Worm (Caenorhabditis elegans) whole organism, L3 larva: Measurements from ENCODE around the gene grl-23.
A peak's percentile ranks its signal among the peaks of the same experiment; 100 is the strongest.

Source experiments
- R02D3.7 ChIP-seq: fragments of 150-350 bp; optimal IDR thresholded peaks from 2 replicates; lab custom pipeline; 2014; ENCODE audit warnings: missing biosample characterization, missing genetic modification characterization
- ceh-82 ChIP-seq: fragments of 150-350 bp; optimal IDR thresholded peaks from 2 replicates; lab custom pipeline; 2014; ENCODE audit warnings: missing biosample characterization, missing genetic modification characterization
- daf-12 ChIP-seq: fragments of 150-350 bp; optimal IDR thresholded peaks from 2 replicates; lab custom pipeline; 2014; ENCODE audit warnings: missing biosample characterization, missing genetic modification reagents, missing genetic modification characterization
- elt-2 ChIP-seq: sonication (generic microtip); optimal IDR thresholded peaks from 2 replicates; lab custom pipeline; 2016; ENCODE audit warnings: missing genetic modification reagents, mild to moderate bottlenecking, missing genetic modification characterization, missing compliant biosample characterization
- fos-1 ChIP-seq: fragments of 150-350 bp; optimal IDR thresholded peaks from 2 replicates; lab custom pipeline; 2014; ENCODE audit warnings: missing biosample characterization, missing genetic modification characterization
- jun-1 ChIP-seq: fragments of 150-350 bp; optimal IDR thresholded peaks from 2 replicates; lab custom pipeline; 2014; ENCODE audit warnings: missing biosample characterization, missing genetic modification reagents, missing genetic modification characterization
- lin-39 ChIP-seq: fragments of 150-350 bp; optimal IDR thresholded peaks from 2 replicates; lab custom pipeline; 2018; ENCODE audit warnings: missing biosample characterization, missing genetic modification reagents, missing genetic modification characterization
- lsy-12 ChIP-seq: sonication (generic microtip); optimal IDR thresholded peaks from 2 replicates; lab custom pipeline; 2016; ENCODE audit warnings: mild to moderate bottlenecking, missing genetic modification characterization, missing compliant biosample characterization
- mdl-1 ChIP-seq: fragments of 150-350 bp; optimal IDR thresholded peaks from 2 replicates; lab custom pipeline; 2014; ENCODE audit warnings: missing biosample characterization, missing genetic modification characterization
- nhr-76 ChIP-seq: fragments of 150-350 bp; sonication (generic microtip); optimal IDR thresholded peaks from 5 replicates; lab custom pipeline; 2014; ENCODE audit warnings: missing biosample characterization, missing genetic modification characterization
- pha-4 ChIP-seq: fragments of 150-350 bp; optimal IDR thresholded peaks from 2 replicates; lab custom pipeline; 2014; ENCODE audit warnings: missing biosample characterization, missing genetic modification reagents, missing genetic modification characterization
- sea-2 ChIP-seq: fragments of 150-350 bp; sonication (generic microtip); optimal IDR thresholded peaks from 4 replicates; lab custom pipeline; 2014; ENCODE audit warnings: missing biosample characterization, missing genetic modification reagents, missing genetic modification characterization
- ztf-11 ChIP-seq: fragments of 150-350 bp; optimal IDR thresholded peaks from 2 replicates; lab custom pipeline; 2014; ENCODE audit warnings: missing biosample characterization, missing genetic modification characterization

DNA sequence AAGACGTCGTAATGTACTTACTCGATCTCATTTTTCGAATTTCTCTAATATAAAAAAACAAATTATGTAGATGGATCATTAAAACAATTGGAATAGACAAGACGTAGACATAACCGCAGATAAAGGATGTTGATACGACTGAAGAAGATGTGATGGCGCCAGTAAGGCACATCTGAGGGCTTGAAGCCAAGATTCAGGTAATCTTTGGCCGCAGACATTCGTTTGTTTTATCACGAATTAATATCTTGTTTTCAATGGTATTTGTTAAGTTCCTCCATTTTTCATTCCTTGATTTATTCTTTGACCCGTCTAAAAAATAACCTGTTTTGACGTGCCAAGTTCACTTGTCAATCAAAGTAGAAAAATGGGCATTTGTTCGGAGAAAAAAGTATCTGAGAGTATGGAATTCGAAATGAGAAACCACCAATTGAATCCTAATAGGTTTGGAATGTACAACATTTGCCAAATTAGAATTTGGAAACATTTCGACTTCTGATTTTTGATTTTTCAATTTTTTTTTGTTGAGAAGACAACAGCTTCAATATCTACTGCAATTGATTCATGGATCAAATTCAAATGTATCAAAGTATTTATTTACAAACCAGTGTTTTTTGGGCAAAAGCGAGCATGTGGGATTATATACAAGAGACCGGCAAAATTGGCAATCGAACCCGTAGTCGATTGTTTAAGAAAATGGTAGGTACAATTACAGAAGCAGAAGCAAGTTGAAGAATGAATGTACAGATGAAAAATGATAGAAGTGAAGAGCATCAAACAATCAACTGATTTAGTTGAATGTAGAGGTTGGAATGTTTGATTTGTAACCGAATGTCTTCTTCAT lies 24.8 kb downstream of the grl-23 start:
- no peak for TF ChIP-seq elt-2 (tag; lab: Kevin White, UChicago)
- no peak for TF ChIP-seq lin-39 (tag; lab: Kevin White, UChicago)
- no peak for TF ChIP-seq ceh-82 (tag; lab: Kevin White, UChicago)
- TF ChIP-seq pha-4 (tag; lab: Kevin White, UChicago) = no peak
- no peak for TF ChIP-seq sea-2 (GFP tag; lab: Kevin White, UChicago)
- TF ChIP-seq nhr-76 = peak; percentile 58
- no peak for TF ChIP-seq mdl-1 (tag; lab: Kevin White, UChicago)
- no peak for TF ChIP-seq jun-1
- no peak for TF ChIP-seq R02D3.7
- TF ChIP-seq daf-12 (tag; lab: Kevin White, UChicago) = no peak
- no peak for TF ChIP-seq ztf-11 (tag; lab: Kevin White, UChicago)
- TF ChIP-seq fos-1 (tag; lab: Kevin White, UChicago) = no peak
- no peak for TF ChIP-seq lsy-12
